Worm (Caenorhabditis elegans) whole organism, L2 larva: ENCODE data around the gene F43C11.2.

Source experiments
- C34F6.9 ChIP-seq: fragments of 150-350 bp; optimal IDR thresholded peaks from 2 replicates; lab custom pipeline; 2014; ENCODE audit warnings: missing biosample characterization, missing genetic modification characterization
- F13H6.1 ChIP-seq: sonication (generic microtip); optimal IDR thresholded peaks from 2 replicates; lab custom pipeline; 2016; ENCODE audit warnings: missing genetic modification characterization, missing compliant biosample characterization
- R02D3.7 ChIP-seq: fragments of 150-350 bp; optimal IDR thresholded peaks from 2 replicates; lab custom pipeline; 2014; ENCODE audit warnings: missing biosample characterization, missing genetic modification characterization
- Y55F3AM.14 ChIP-seq: fragments of 200-800 bp; sonication (Bioruptor generic); optimal IDR thresholded peaks from 2 replicates; lab custom pipeline; 2018; ENCODE audit warnings: mild to moderate bottlenecking, missing genetic modification characterization, missing compliant biosample characterization
- ZK546.5 ChIP-seq: sonication (generic microtip); optimal IDR thresholded peaks from 2 replicates; lab custom pipeline; 2017; ENCODE audit warnings: missing biosample characterization, missing genetic modification characterization
- alr-1 ChIP-seq: fragments of 150-350 bp; optimal IDR thresholded peaks from 2 replicates; lab custom pipeline; 2014; ENCODE audit warnings: missing biosample characterization, missing genetic modification characterization
- aly-2 ChIP-seq: fragments of 150-350 bp; optimal IDR thresholded peaks from 2 replicates; lab custom pipeline; 2014; ENCODE audit warnings: missing biosample characterization, missing genetic modification characterization
- ama-1 ChIP-seq: fragments of 150-350 bp; optimal IDR thresholded peaks from 2 replicates; lab custom pipeline; 2018; ENCODE audit warnings: inconsistent platforms
- blmp-1 ChIP-seq: sonication (generic microtip); optimal IDR thresholded peaks from 2 replicates; lab custom pipeline; 2017; ENCODE audit warnings: missing genetic modification characterization, mild to moderate bottlenecking, missing compliant biosample characterization, antibody characterized with exemption, moderate library complexity; ENCODE audit not compliant: insufficient read depth
- ceh-16 ChIP-seq: fragments of 150-350 bp; optimal IDR thresholded peaks from 2 replicates; lab custom pipeline; 2014; ENCODE audit warnings: missing biosample characterization, missing genetic modification characterization
- ceh-82 ChIP-seq: fragments of 150-350 bp; optimal IDR thresholded peaks from 2 replicates; lab custom pipeline; 2014; ENCODE audit warnings: missing biosample characterization, missing genetic modification characterization
- crh-2 ChIP-seq: sonication (generic microtip); optimal IDR thresholded peaks from 2 replicates; lab custom pipeline; 2017; ENCODE audit warnings: missing biosample characterization, missing genetic modification characterization
- dmd-4 ChIP-seq: sonication (generic microtip); optimal IDR thresholded peaks from 2 replicates; lab custom pipeline; 2017; ENCODE audit warnings: missing biosample characterization, missing genetic modification characterization
- egl-27 ChIP-seq: sonication (generic microtip); optimal IDR thresholded peaks from 3 replicates; lab custom pipeline; 2017; ENCODE audit warnings: missing biosample characterization, missing genetic modification reagents, missing genetic modification characterization
- elt-1 ChIP-seq: fragments of 150-350 bp; optimal IDR thresholded peaks from 2 replicates; lab custom pipeline; 2014; ENCODE audit warnings: missing biosample characterization, missing genetic modification characterization
- elt-3 ChIP-seq: sonication (generic microtip); optimal IDR thresholded peaks from 2 replicates; lab custom pipeline; 2017; ENCODE audit warnings: missing biosample characterization, missing genetic modification characterization
- fos-1 ChIP-seq: fragments of 150-350 bp; optimal IDR thresholded peaks from 2 replicates; lab custom pipeline; 2014; ENCODE audit warnings: missing biosample characterization, missing genetic modification characterization
- gmeb-1 ChIP-seq: fragments of 150-350 bp; optimal IDR thresholded peaks from 2 replicates; lab custom pipeline; 2014; ENCODE audit warnings: missing biosample characterization, missing genetic modification characterization
- lin-11 ChIP-seq: fragments of 150-350 bp; sonication (generic microtip); optimal IDR thresholded peaks from 2 replicates; lab custom pipeline; 2014; ENCODE audit warnings: missing biosample characterization, missing genetic modification characterization, inconsistent platforms, mixed read lengths
- lin-13 ChIP-seq: fragments of 150-350 bp; optimal IDR thresholded peaks from 2 replicates; lab custom pipeline; 2014; ENCODE audit warnings: missing biosample characterization, missing genetic modification reagents, missing genetic modification characterization
- lin-39 ChIP-seq: fragments of 150-350 bp; optimal IDR thresholded peaks from 2 replicates; lab custom pipeline; 2014; ENCODE audit warnings: missing biosample characterization, missing genetic modification reagents, missing genetic modification characterization
- lsy-2 ChIP-seq, 2 experiments: fragments of 150-350 bp in 1 of 2; sonication (generic microtip) in 1 of 2; optimal IDR thresholded peaks; 2 replicates each; lab custom pipeline; 2014 to 2017; ENCODE audit warnings: missing biosample characterization in 2 of 2, missing genetic modification characterization in 2 of 2
- mab-5 ChIP-seq: fragments of 150-350 bp; optimal IDR thresholded peaks from 2 replicates; lab custom pipeline; 2014; ENCODE audit warnings: missing biosample characterization, missing genetic modification characterization
- mbf-1 ChIP-seq: sonication (generic microtip); optimal IDR thresholded peaks from 2 replicates; lab custom pipeline; 2017; ENCODE audit warnings: missing biosample characterization, missing genetic modification characterization
- mdl-1 ChIP-seq, 2 experiments: fragments of 150-350 bp in 1 of 2; sonication (generic microtip) in 1 of 2; optimal IDR thresholded peaks; 2 replicates each; lab custom pipeline; 2017; ENCODE audit warnings: missing biosample characterization in 2 of 2, missing genetic modification characterization in 2 of 2
- nhr-10 ChIP-seq: sonication (generic microtip); optimal IDR thresholded peaks from 2 replicates; lab custom pipeline; 2017; ENCODE audit warnings: missing biosample characterization, missing genetic modification characterization
- nhr-11 ChIP-seq: fragments of 150-350 bp; optimal IDR thresholded peaks from 2 replicates; lab custom pipeline; 2014; ENCODE audit warnings: missing biosample characterization, missing genetic modification characterization
- nhr-12 ChIP-seq: fragments of 150-350 bp; optimal IDR thresholded peaks from 2 replicates; lab custom pipeline; 2014; ENCODE audit warnings: missing biosample characterization, missing genetic modification characterization
- nhr-129 ChIP-seq: fragments of 150-350 bp; optimal IDR thresholded peaks from 2 replicates; lab custom pipeline; 2014; ENCODE audit warnings: missing biosample characterization, missing genetic modification characterization
- nhr-21 ChIP-seq: fragments of 150-350 bp; optimal IDR thresholded peaks from 2 replicates; lab custom pipeline; 2014; ENCODE audit warnings: missing biosample characterization, missing genetic modification characterization
- nhr-23 ChIP-seq: fragments of 150-350 bp; optimal IDR thresholded peaks from 2 replicates; lab custom pipeline; 2014; ENCODE audit warnings: missing biosample characterization, missing genetic modification reagents, missing genetic modification characterization
- nhr-237 ChIP-seq: fragments of 150-350 bp; optimal IDR thresholded peaks from 2 replicates; lab custom pipeline; 2014; ENCODE audit warnings: missing biosample characterization, missing genetic modification characterization
- nhr-25 ChIP-seq: fragments of 150-350 bp; sonication (generic microtip); optimal IDR thresholded peaks from 3 replicates; lab custom pipeline; 2014; ENCODE audit warnings: missing biosample characterization, missing genetic modification characterization
- nhr-6 ChIP-seq: fragments of 150-350 bp; optimal IDR thresholded peaks from 2 replicates; lab custom pipeline; 2014; ENCODE audit warnings: missing biosample characterization, missing genetic modification characterization
- nhr-77 ChIP-seq: fragments of 150-350 bp; optimal IDR thresholded peaks from 2 replicates; lab custom pipeline; 2014; ENCODE audit warnings: missing biosample characterization, missing genetic modification characterization
- peb-1 ChIP-seq: fragments of 150-350 bp; optimal IDR thresholded peaks from 2 replicates; lab custom pipeline; 2014; ENCODE audit warnings: missing biosample characterization, missing genetic modification characterization
- sem-4 ChIP-seq: fragments of 150-350 bp; optimal IDR thresholded peaks from 2 replicates; lab custom pipeline; 2014; ENCODE audit warnings: missing biosample characterization, missing genetic modification reagents, missing genetic modification characterization
- skn-1 ChIP-seq: sonication (generic microtip); optimal IDR thresholded peaks from 2 replicates; lab custom pipeline; 2017; ENCODE audit warnings: missing biosample characterization, missing genetic modification characterization
- sma-3 ChIP-seq: sonication (generic microtip); optimal IDR thresholded peaks from 2 replicates; lab custom pipeline; 2016; ENCODE audit warnings: missing genetic modification reagents, missing genetic modification characterization, missing compliant biosample characterization
- sma-9 ChIP-seq, 2 experiments: fragments of 150-350 bp in 1 of 2; sonication (generic microtip) in 1 of 2; optimal IDR thresholded peaks; 2 replicates each; lab custom pipeline; 2014 to 2016; ENCODE audit warnings: missing genetic modification characterization in 2 of 2, mild to moderate bottlenecking in 1 of 2, missing biosample characterization in 1 of 2, missing compliant biosample characterization in 1 of 2, missing genetic modification reagents in 1 of 2, moderate library complexity in 1 of 2
- snpc-4 ChIP-seq: fragments of 150-350 bp; optimal IDR thresholded peaks from 2 replicates; lab custom pipeline; 2014; ENCODE audit warnings: missing biosample characterization, missing genetic modification characterization
- unc-39 ChIP-seq: fragments of 150-350 bp; optimal IDR thresholded peaks from 2 replicates; lab custom pipeline; 2014; ENCODE audit warnings: missing biosample characterization, missing genetic modification characterization
- unc-55 ChIP-seq: fragments of 150-350 bp; sonication (generic microtip); optimal IDR thresholded peaks from 3 replicates; lab custom pipeline; 2014; ENCODE audit warnings: missing biosample characterization, missing genetic modification reagents, missing genetic modification characterization
- unc-62 ChIP-seq: fragments of 150-350 bp; optimal IDR thresholded peaks from 2 replicates; lab custom pipeline; 2014; ENCODE audit warnings: missing biosample characterization, missing genetic modification reagents, missing genetic modification characterization
- zag-1 ChIP-seq: fragments of 150-350 bp; optimal IDR thresholded peaks from 2 replicates; lab custom pipeline; 2014; ENCODE audit warnings: missing biosample characterization, missing genetic modification characterization
- ztf-1 ChIP-seq: fragments of 200-800 bp; sonication (Bioruptor generic); conservative IDR thresholded peaks from 2 replicates; pipeline ENCODE4 v1.3.6; 2022; ENCODE audit warnings: missing genetic modification characterization, missing compliant biosample characterization
- ztf-11 ChIP-seq: sonication (generic microtip); optimal IDR thresholded peaks from 2 replicates; lab custom pipeline; 2017; ENCODE audit warnings: missing biosample characterization, missing genetic modification characterization
- ztf-4 ChIP-seq: fragments of 150-350 bp; optimal IDR thresholded peaks from 2 replicates; lab custom pipeline; 2014; ENCODE audit warnings: missing biosample characterization, missing genetic modification characterization

F43C11.2 gene

ce11 chrII:2378465-2379009 is 24.0 kb downstream of the F43C11.2 start:
- no peak for TF ChIP-seq ceh-16
- TF ChIP-seq egl-27, result peak; percentile 97
- no peak for TF ChIP-seq lin-13 (GFP tag; lab: Kevin White, UChicago)
- peak; percentile 67 for TF ChIP-seq F13H6.1 (tag; lab: Kevin White, UChicago)
- peak; percentile 54 for TF ChIP-seq gmeb-1 (tag; lab: Kevin White, UChicago)
- no peak for TF ChIP-seq nhr-25 (tag; lab: Kevin White, UChicago)
- no peak for TF ChIP-seq nhr-10 (tag; lab: Kevin White, UChicago)
- TF ChIP-seq sma-9 (GFP tag; optimal IDR thresholded peaks at IDR 0.05; lab: Kevin White, UChicago), result peak; percentile 79
- TF ChIP-seq sma-9 (tag; optimal IDR thresholded peaks at IDR 0.05; lab: Kevin White, UChicago), result no peak
- TF ChIP-seq nhr-129 (tag; lab: Kevin White, UChicago), result no peak
- no peak for TF ChIP-seq ZK546.5
- TF ChIP-seq C34F6.9 (tag; lab: Kevin White, UChicago), result no peak
- TF ChIP-seq lin-39 (tag; lab: Kevin White, UChicago), result no peak
- TF ChIP-seq snpc-4 (tag; lab: Kevin White, UChicago), result no peak
- TF ChIP-seq nhr-23 (tag; lab: Kevin White, UChicago), result no peak
- TF ChIP-seq ztf-4, result no peak
- TF ChIP-seq elt-3, result no peak
- no peak for TF ChIP-seq mab-5 (tag; lab: Kevin White, UChicago)
- no peak for TF ChIP-seq unc-55
- no peak for TF ChIP-seq nhr-6 (tag; lab: Kevin White, UChicago)
- no peak for TF ChIP-seq nhr-77 (tag; lab: Kevin White, UChicago)
- TF ChIP-seq mbf-1, result no peak
- no peak for TF ChIP-seq peb-1 (tag; lab: Kevin White, UChicago)
- TF ChIP-seq R02D3.7 (tag; lab: Kevin White, UChicago), result no peak
- TF ChIP-seq lin-11 (tag; lab: Kevin White, UChicago), result no peak
- TF ChIP-seq nhr-11, result no peak
- TF ChIP-seq elt-1 (tag; lab: Kevin White, UChicago), result no peak
- peak; percentile 31 to 81 for TF ChIP-seq lsy-2 (tag; optimal IDR thresholded peaks at IDR 0.05; lab: Kevin White, UChicago)
- TF ChIP-seq aly-2, result no peak
- no peak for TF ChIP-seq ceh-82 (tag; lab: Kevin White, UChicago)
- TF ChIP-seq Y55F3AM.14, result peak; percentile 31
- no peak for TF ChIP-seq nhr-237
- no peak for TF ChIP-seq dmd-4 (tag; lab: Kevin White, UChicago)
- no peak for TF ChIP-seq blmp-1 (tag; lab: Kevin White, UChicago)
- TF ChIP-seq ama-1 (lab: Kevin White, UChicago), result no peak
- TF ChIP-seq nhr-21 (tag; lab: Kevin White, UChicago), result peak; percentile 5
- no peak for TF ChIP-seq unc-39 (tag; lab: Kevin White, UChicago)
- peak; percentile 94 for TF ChIP-seq fos-1
- peak; percentile 94 for TF ChIP-seq sma-3
- peak; percentile 18 for TF ChIP-seq skn-1 (tag; lab: Kevin White, UChicago)
- TF ChIP-seq crh-2 (tag; lab: Kevin White, UChicago), result peak; percentile 88
- no peak for TF ChIP-seq sem-4 (tag; lab: Kevin White, UChicago)
- TF ChIP-seq nhr-12 (tag; lab: Kevin White, UChicago), result no peak
- TF ChIP-seq alr-1 (tag; lab: Kevin White, UChicago), result no peak
- no peak for TF ChIP-seq unc-62 (GFP tag; lab: Kevin White, UChicago)
- no peak for TF ChIP-seq ztf-1 (GFP tag; lab: Robert Waterston, UW)
- no peak for TF ChIP-seq zag-1 (tag; lab: Kevin White, UChicago)
- no peak for TF ChIP-seq ztf-11
- TF ChIP-seq mdl-1 (tag; optimal IDR thresholded peaks at IDR 0.05; lab: Kevin White, UChicago), result peak in 1 of 2 experiments; percentile 20
